Worm (Caenorhabditis elegans): Measurements from ENCODE around the gene str-135.

The str-135 gene

ce11 chrV:8247311-8248105 is 33.2 kb downstream of the str-135 start:
- TF ChIP-seq T07F8.4 (tag; optimal IDR thresholded peaks at IDR 0.05) (no peak), lag-1 (GFP tag; IDR thresholded peaks at IDR 0.05) (no peak), attf-6 (GFP tag; IDR thresholded peaks at IDR 0.05) (peak; percentile 94), nfya-2 (GFP tag; IDR thresholded peaks at IDR 0.05) (0 out of 2 replicates have a peak, but pooled peaks have one; percentile 31), nhr-80 (tag; optimal IDR thresholded peaks at IDR 0.05) (peak; percentile 16), dox-1 (GFP tag; IDR thresholded peaks at IDR 0.05) (peak; percentile 84; the same call in 1 of the 2 replicates), pbrm-1 (GFP tag; IDR thresholded peaks at IDR 0.05) (peak; percentile 98), Y95B8A.8 (GFP tag; IDR thresholded peaks at IDR 0.05) (peak; percentile 75; the same call in 1 of the 2 replicates), egl-44 (GFP tag; IDR thresholded peaks at IDR 0.05) (0 out of 2 replicates have a peak, but pooled peaks have one; percentile 34), aptf-2 (GFP tag; conservative IDR thresholded peaks at IDR 0.05) (no peak), xnd-1 (tag; optimal IDR thresholded peaks at IDR 0.05) (peak; percentile 68), akir-1 (GFP tag; optimal IDR thresholded peaks at IDR 0.05) (no peak), efl-1 (GFP tag; optimal IDR thresholded peaks at IDR 0.05) (peak; percentile 17), ztf-26 (tag; optimal IDR thresholded peaks at IDR 0.05) (peak; percentile 16), him-1 (tag; optimal IDR thresholded peaks at IDR 0.05) (peak; percentile 97), athp-1 (tag; optimal IDR thresholded peaks at IDR 0.05) (no peak), B0261.1 (tag; optimal IDR thresholded peaks at IDR 0.05) (peak; percentile 69), B0035.1 (tag; optimal IDR thresholded peaks at IDR 0.05) (peak; percentile 46), ets-4 (GFP tag; optimal IDR thresholded peaks at IDR 0.05) (no peak), ekl-4 (GFP tag; IDR thresholded peaks at IDR 0.05) (peak; percentile 80), cebp-2 (GFP tag; IDR thresholded peaks at IDR 0.05) (no peak), lsl-1 (GFP tag; optimal IDR thresholded peaks at IDR 0.05) (peak; percentile 67), mes-4 (tag; optimal IDR thresholded peaks at IDR 0.05) (peak; percentile 29), cebp-1 (GFP tag; IDR thresholded peaks at IDR 0.05) (no peak), cebp-1 (tag; optimal IDR thresholded peaks at IDR 0.05) (peak; percentile 25), ztf-22 (GFP tag; optimal IDR thresholded peaks at IDR 0.05) (no peak), ceh-27 (GFP tag; optimal IDR thresholded peaks at IDR 0.05) (peak; percentile 42), snpc-3.4 (tag; optimal IDR thresholded peaks at IDR 0.05) (peak; percentile 97), die-1 (tag; optimal IDR thresholded peaks at IDR 0.05) (peak; percentile 49), rec-8 (tag; optimal IDR thresholded peaks at IDR 0.05) (peak in 1 of 2 experiments; percentile 17), repo-1 (tag; optimal IDR thresholded peaks at IDR 0.05) (peak; percentile 79), lin-40 (tag; optimal IDR thresholded peaks at IDR 0.05) (peak; percentile 43), lir-1 (GFP tag; conservative IDR thresholded peaks at IDR 0.05) (0 out of 2 replicates have a peak, but pooled peaks have one; percentile 14), ama-1 (optimal IDR thresholded peaks at IDR 0.05) (peak; percentile 94), ama-1 (GFP tag; optimal IDR thresholded peaks at IDR 0.05) (peak in 1 of 2 experiments; percentile 72), snpc-4 (GFP tag; optimal IDR thresholded peaks at IDR 0.05) (peak; percentile 99), snpc-4 (tag; optimal IDR thresholded peaks at IDR 0.05) (peak; percentile 97 to 100 (median 99)), D2030.7 (GFP tag; IDR thresholded peaks at IDR 0.05) (peak; percentile 96), bed-1 (GFP tag; IDR thresholded peaks at IDR 0.05) (no peak), ztf-3 (GFP tag; optimal IDR thresholded peaks at IDR 0.05) (peak; percentile 46), rpc-1 (optimal IDR thresholded peaks at IDR 0.05) (peak; percentile 60), rpc-1 (tag; optimal IDR thresholded peaks at IDR 0.05) (peak; percentile 80), lin-35 (GFP tag; optimal IDR thresholded peaks at IDR 0.05) (peak in 2 of 3 experiments; percentile 42 to 47), nhr-120 (GFP tag; IDR thresholded peaks at IDR 0.05) (no peak), Y79H2A.3 (GFP tag; conservative IDR thresholded peaks at IDR 0.05) (no peak), nhr-90 (tag; optimal IDR thresholded peaks at IDR 0.05) (peak; percentile 16), tlf-1 (GFP tag; optimal IDR thresholded peaks at IDR 0.05) (peak; percentile 71), F55B11.4 (tag; optimal IDR thresholded peaks at IDR 0.05; ENCODE audit: borderline replicate concordance, insufficient read depth) (no peak)

Measured in whole organism, young adult.